Worm (Caenorhabditis elegans) whole organism, mixed stage, embryonic: ENCODE data around the gene sre-8.
"Not testable (repeated sequence)": the region's sequence is repeated elsewhere in the genome, so short reads cannot be mapped to it uniquely, and the experiment has no call there.

Source experiments
- M03D4.4 ChIP-seq: sonication (generic microtip); optimal IDR thresholded peaks from 2 replicates; lab custom pipeline; 2017; ENCODE audit warnings: mild to moderate bottlenecking, missing genetic modification characterization, missing compliant biosample characterization
- bed-3 ChIP-seq: fragments of 200-800 bp; sonication (Bioruptor generic); optimal IDR thresholded peaks from 3 replicates; lab custom pipeline; 2018; ENCODE audit warnings: mild to moderate bottlenecking, missing genetic modification characterization, moderate library complexity, missing compliant biosample characterization
- blmp-1 ChIP-seq: fragments of 150-350 bp; optimal IDR thresholded peaks from 2 replicates; lab custom pipeline; 2014; ENCODE audit warnings: missing biosample characterization, missing genetic modification characterization
- ceh-43 ChIP-seq: fragments of 200-800 bp; sonication (Bioruptor generic); optimal IDR thresholded peaks from 2 replicates; lab custom pipeline; 2018; ENCODE audit warnings: mild to moderate bottlenecking, missing genetic modification characterization, moderate library complexity, missing compliant biosample characterization
- cnd-1 ChIP-seq: fragments of 200-800 bp; sonication (Bioruptor generic); optimal IDR thresholded peaks from 2 replicates; lab custom pipeline; 2018; ENCODE audit warnings: mild to moderate bottlenecking, missing genetic modification characterization, missing compliant biosample characterization
- elt-1 ChIP-seq: sonication (generic microtip); optimal IDR thresholded peaks from 2 replicates; lab custom pipeline; 2017; ENCODE audit warnings: missing genetic modification characterization, mild to moderate bottlenecking, missing compliant biosample characterization, antibody characterized with exemption, moderate library complexity, borderline replicate concordance; ENCODE audit not compliant: insufficient read depth
- hlh-1 ChIP-seq: fragments of 150-350 bp; optimal IDR thresholded peaks from 2 replicates; lab custom pipeline; 2014; ENCODE audit warnings: missing biosample characterization, missing genetic modification reagents, missing genetic modification characterization
- lin-13 ChIP-seq: fragments of 150-350 bp; optimal IDR thresholded peaks from 2 replicates; lab custom pipeline; 2014; ENCODE audit warnings: missing biosample characterization, missing genetic modification characterization
- lsy-2 ChIP-seq: fragments of 150-350 bp; optimal IDR thresholded peaks from 2 replicates; lab custom pipeline; 2014; ENCODE audit warnings: missing biosample characterization, missing genetic modification characterization
- nhr-2 ChIP-seq: fragments of 150-350 bp; optimal IDR thresholded peaks from 2 replicates; lab custom pipeline; 2014; ENCODE audit warnings: missing biosample characterization, missing genetic modification characterization
- nhr-28 ChIP-seq: fragments of 150-350 bp; optimal IDR thresholded peaks from 2 replicates; lab custom pipeline; 2014; ENCODE audit warnings: missing biosample characterization, missing genetic modification characterization
- sem-2 ChIP-seq: fragments of 200-800 bp; sonication (Bioruptor generic); optimal IDR thresholded peaks from 2 replicates; lab custom pipeline; 2018; ENCODE audit warnings: mild to moderate bottlenecking, missing genetic modification characterization, missing compliant biosample characterization
- snpc-4 ChIP-seq: fragments of 150-350 bp; optimal IDR thresholded peaks from 2 replicates; lab custom pipeline; 2014; ENCODE audit warnings: missing biosample characterization, missing genetic modification characterization
- unc-39 ChIP-seq: fragments of 150-350 bp; optimal IDR thresholded peaks from 2 replicates; lab custom pipeline; 2014; ENCODE audit warnings: missing biosample characterization, missing genetic modification characterization
- unc-62 ChIP-seq: fragments of 150-350 bp; optimal IDR thresholded peaks from 2 replicates; lab custom pipeline; 2014; ENCODE audit warnings: missing biosample characterization, missing genetic modification reagents, missing genetic modification characterization

Gene sre-8

ce11 chrV:14301076-14301475, 44.2 kb downstream of the sre-8 start, which contains the start of gene F14D7.6:
Gene F14D7.6 (plus strand): TSS chrV:14301413.
- TF ChIP-seq hlh-1 (tag; lab: Kevin White, UChicago) (no peak), ceh-43 (GFP tag; lab: Kevin White, UChicago) (no peak), unc-39 (no peak), nhr-2 (tag; lab: Kevin White, UChicago) (no peak), cnd-1 (tag; lab: Kevin White, UChicago) (no peak), snpc-4 (no peak), M03D4.4 (tag; lab: Kevin White, UChicago) (no peak), lsy-2 (no peak), blmp-1 (no peak), nhr-28 (no peak), elt-1 (tag; lab: Kevin White, UChicago) (no peak), bed-3 (GFP tag; lab: Kevin White, UChicago) (no peak), sem-2 (no peak), unc-62 (GFP tag; lab: Kevin White, UChicago) (no peak)

ce11 chrV:14306771-14307170, 49.9 kb downstream of the sre-8 start, which contains the start of gene spig-4:
Gene spig-4 (minus strand): TSS chrV:14306871.
- TF ChIP-seq nhr-2 (tag; lab: Kevin White, UChicago); nhr-28; elt-1 (tag; lab: Kevin White, UChicago): not testable (repeated sequence)

- TF ChIP-seq nhr-28; snpc-4; lin-13 (tag; lab: Kevin White, UChicago): not testable (repeated sequence)
These were observed 51.3 kb downstream of the sre-8 start, which contains the start of gene spig-5 for ce11 chrV:14308164-14308563. Gene spig-5 (plus strand): TSS chrV:14308464.
